Fruit fly (Drosophila melanogaster) whole organism, embryonic: Measurements from ENCODE around the gene PIP82.

Experiments
- CG1024 ChIP-seq: fragments of 200-800 bp; sonication (Bioruptor generic); IDR thresholded peaks from 2 replicates; pipeline ENCODE4 v1.3.6; 2022; ENCODE audit warnings: missing biosample characterization, missing genetic modification characterization
- CG10267 ChIP-seq: fragments of 200-800 bp; sonication (Bioruptor generic); optimal IDR thresholded peaks from 2 replicates; lab custom pipeline; 2018; ENCODE audit warnings: missing biosample characterization, mild to moderate bottlenecking, missing genetic modification characterization, moderate library complexity
- CG10654 ChIP-seq: fragments of 200-800 bp; sonication (Bioruptor generic); optimal IDR thresholded peaks from 2 replicates; lab custom pipeline; 2016; ENCODE audit warnings: missing biosample characterization, missing genetic modification characterization
- CG11093 ChIP-seq: fragments of 200-800 bp; sonication (Bioruptor generic); IDR thresholded peaks from 3 replicates; pipeline ENCODE4 v1.3.6; 2022; ENCODE audit warnings: missing biosample characterization, missing genetic modification characterization
- CG11504 ChIP-seq: fragments of 200-800 bp; sonication (Bioruptor generic); optimal IDR thresholded peaks from 3 replicates; lab custom pipeline; 2019; ENCODE audit warnings: missing biosample characterization, mild to moderate bottlenecking, missing genetic modification characterization, moderate library complexity
- CG13624 ChIP-seq: fragments of 200-800 bp; sonication (Bioruptor generic); optimal IDR thresholded peaks from 2 replicates; lab custom pipeline; 2016; ENCODE audit warnings: missing biosample characterization, missing genetic modification characterization
- CG16779 ChIP-seq: fragments of 200-800 bp; sonication (Bioruptor generic); IDR thresholded peaks from 2 replicates; pipeline ENCODE4 v1.3.6; 2022; ENCODE audit warnings: missing biosample characterization, missing genetic modification characterization
- CG17359 ChIP-seq: fragments of 200-800 bp; sonication (Bioruptor generic); optimal IDR thresholded peaks from 3 replicates; lab custom pipeline; 2018; ENCODE audit warnings: missing biosample characterization, mild to moderate bottlenecking, missing genetic modification characterization, moderate library complexity
- CG17612 ChIP-seq: fragments of 200-800 bp; sonication (Bioruptor generic); IDR thresholded peaks from 2 replicates; pipeline ENCODE4 v1.3.6; 2022; ENCODE audit warnings: missing biosample characterization, missing genetic modification characterization
- CG2712 ChIP-seq: fragments of 200-800 bp; optimal IDR thresholded peaks from 3 replicates; lab custom pipeline; 2019; ENCODE audit warnings: missing biosample characterization, mild to moderate bottlenecking, missing genetic modification characterization, moderate library complexity
- CG31388 ChIP-seq: fragments of 200-800 bp; sonication (Bioruptor generic); optimal IDR thresholded peaks from 2 replicates; lab custom pipeline; 2016; ENCODE audit warnings: missing biosample characterization, missing genetic modification characterization
- CG31441 ChIP-seq: fragments of 200-800 bp; sonication (Bioruptor generic); IDR thresholded peaks from 2 replicates; pipeline ENCODE4 v1.3.6; 2022; ENCODE audit warnings: missing biosample characterization, missing genetic modification characterization
- CG34422 ChIP-seq: fragments of 200-800 bp; sonication (Bioruptor generic); IDR thresholded peaks from 3 replicates; pipeline ENCODE4 v1.3.6; 2022; ENCODE audit warnings: missing biosample characterization, missing genetic modification characterization
- CG4360 ChIP-seq: fragments of 200-800 bp; sonication (Bioruptor generic); IDR thresholded peaks from 2 replicates; pipeline ENCODE4 v1.3.6; 2022; ENCODE audit warnings: missing biosample characterization, missing genetic modification characterization
- CG6765 ChIP-seq: fragments of 200-800 bp; sonication (Bioruptor generic); optimal IDR thresholded peaks from 3 replicates; lab custom pipeline; 2017; ENCODE audit warnings: missing biosample characterization, mild to moderate bottlenecking, missing genetic modification characterization
- CG7372 ChIP-seq: fragments of 200-800 bp; sonication (Bioruptor generic); IDR thresholded peaks from 2 replicates; pipeline ENCODE4 v1.3.6; 2022; ENCODE audit warnings: missing biosample characterization, missing genetic modification characterization
- CG9932 ChIP-seq: fragments of 200-800 bp; sonication (Bioruptor generic); IDR thresholded peaks from 2 replicates; pipeline ENCODE4 v1.3.6; 2022; ENCODE audit warnings: missing biosample characterization, missing genetic modification characterization
- GATAe ChIP-seq: fragments of 200-800 bp; sonication (Bioruptor generic); conservative IDR thresholded peaks from 2 replicates; pipeline ENCODE4 v1.3.6; 2022; ENCODE audit warnings: missing biosample characterization, missing genetic modification characterization
- Gug ChIP-seq: fragments of 200-800 bp; sonication (Bioruptor generic); IDR thresholded peaks from 4 replicates; pipeline ENCODE4 v1.3.6; 2022; ENCODE audit warnings: missing biosample characterization, missing genetic modification characterization
- Hand ChIP-seq: fragments of 200-800 bp; sonication (Bioruptor generic); optimal IDR thresholded peaks from 2 replicates; lab custom pipeline; 2017; ENCODE audit warnings: mild to moderate bottlenecking, missing biosample characterization, missing genetic modification reagents, missing genetic modification characterization
- Mad ChIP-seq: fragments of 200-800 bp; sonication (Bioruptor generic); optimal IDR thresholded peaks from 2 replicates; lab custom pipeline; 2016; ENCODE audit warnings: missing biosample characterization, missing genetic modification characterization
- Optix ChIP-seq: fragments of 200-800 bp; sonication (Bioruptor generic); IDR thresholded peaks from 3 replicates; pipeline ENCODE4 v1.3.6; 2022; ENCODE audit warnings: missing biosample characterization, missing genetic modification characterization
- Sox100B ChIP-seq: fragments of 200-800 bp; sonication (Bioruptor generic); optimal IDR thresholded peaks from 3 replicates; lab custom pipeline; 2018; ENCODE audit warnings: missing biosample characterization, mild to moderate bottlenecking, missing genetic modification characterization
- Sox102F ChIP-seq: fragments of 200-800 bp; sonication (Bioruptor generic); optimal IDR thresholded peaks from 2 replicates; lab custom pipeline; 2018; ENCODE audit warnings: missing biosample characterization, mild to moderate bottlenecking, missing genetic modification characterization, moderate library complexity
- Tbp ChIP-seq: fragments of >200 bp; optimal IDR thresholded peaks from 2 replicates; lab custom pipeline; 2018; ENCODE audit warnings: missing biosample characterization, missing genetic modification characterization
- Xbp1 ChIP-seq: fragments of 200-800 bp; sonication (Bioruptor generic); optimal IDR thresholded peaks from 3 replicates; lab custom pipeline; 2016; ENCODE audit warnings: missing biosample characterization, mild to moderate bottlenecking, missing genetic modification characterization
- aop ChIP-seq: fragments of 200-800 bp; sonication (Bioruptor generic); IDR thresholded peaks from 2 replicates; pipeline ENCODE4 v1.3.6; 2022; ENCODE audit warnings: missing biosample characterization, missing genetic modification characterization
- cg ChIP-seq: fragments of 200-800 bp; sonication (Bioruptor generic); optimal IDR thresholded peaks from 3 replicates; lab custom pipeline; 2019; ENCODE audit warnings: missing biosample characterization, mild to moderate bottlenecking, missing genetic modification characterization, moderate library complexity
- chinmo ChIP-seq: fragments of 200-800 bp; sonication (Bioruptor generic); IDR thresholded peaks from 4 replicates; pipeline ENCODE4 v1.3.6; 2022; ENCODE audit warnings: missing biosample characterization, missing genetic modification characterization; ENCODE audit not compliant: partially characterized antibody
- crp ChIP-seq, 2 experiments: fragments of 200-800 bp; sonication (Bioruptor generic); optimal IDR thresholded peaks; 2 replicates in 1 of 2; 3 replicates in 1 of 2; lab custom pipeline; 2017; ENCODE audit warnings: missing biosample characterization in 2 of 2, missing genetic modification characterization in 2 of 2, mild to moderate bottlenecking in 1 of 2, moderate library complexity in 1 of 2
- disco-r ChIP-seq: fragments of 200-800 bp; sonication (Bioruptor generic); optimal IDR thresholded peaks from 2 replicates; lab custom pipeline; 2016; ENCODE audit warnings: missing biosample characterization, missing genetic modification characterization
- fd102C ChIP-seq: fragments of 200-800 bp; sonication (Bioruptor generic); optimal IDR thresholded peaks from 2 replicates; lab custom pipeline; 2018; ENCODE audit warnings: missing biosample characterization, mild to moderate bottlenecking, missing genetic modification characterization, moderate library complexity
- grn ChIP-seq: fragments of 200-800 bp; sonication (Bioruptor generic); optimal IDR thresholded peaks from 3 replicates; lab custom pipeline; 2017; ENCODE audit warnings: missing biosample characterization, missing genetic modification characterization
- hbn ChIP-seq: fragments of 200-800 bp; sonication (Bioruptor generic); IDR thresholded peaks from 2 replicates; pipeline ENCODE4 v1.3.6; 2022; ENCODE audit warnings: missing biosample characterization, missing genetic modification characterization; ENCODE audit not compliant: partially characterized antibody
- lbe ChIP-seq: fragments of 200-800 bp; sonication (Bioruptor generic); optimal IDR thresholded peaks from 2 replicates; lab custom pipeline; 2016; ENCODE audit warnings: missing biosample characterization, mild to moderate bottlenecking, missing genetic modification characterization
- luna ChIP-seq: fragments of 200-800 bp; sonication (Bioruptor generic); optimal IDR thresholded peaks from 2 replicates; lab custom pipeline; 2016; ENCODE audit warnings: missing biosample characterization, missing genetic modification characterization
- mam ChIP-seq: fragments of 200-800 bp; sonication (Bioruptor generic); optimal IDR thresholded peaks from 3 replicates; lab custom pipeline; 2016; ENCODE audit warnings: missing biosample characterization, missing genetic modification characterization
- mld ChIP-seq: fragments of 200-800 bp; sonication (Bioruptor generic); IDR thresholded peaks from 3 replicates; pipeline ENCODE4 v1.3.6; 2022; ENCODE audit warnings: missing biosample characterization, missing genetic modification characterization; ENCODE audit not compliant: partially characterized antibody
- pb ChIP-seq: fragments of 200-800 bp; sonication (Bioruptor generic); optimal IDR thresholded peaks from 3 replicates; lab custom pipeline; 2016; ENCODE audit warnings: missing biosample characterization, missing genetic modification characterization
- phol ChIP-seq: fragments of 200-800 bp; sonication (Bioruptor generic); optimal IDR thresholded peaks from 3 replicates; lab custom pipeline; 2018; ENCODE audit warnings: missing biosample characterization, mild to moderate bottlenecking, missing genetic modification characterization, moderate library complexity
- pita ChIP-seq: fragments of 200-800 bp; sonication (Bioruptor generic); optimal IDR thresholded peaks from 2 replicates; lab custom pipeline; 2017; ENCODE audit warnings: missing biosample characterization, mild to moderate bottlenecking, missing genetic modification characterization
- pnt ChIP-seq: fragments of 200-800 bp; sonication (Bioruptor generic); optimal IDR thresholded peaks from 3 replicates; lab custom pipeline; 2016; ENCODE audit warnings: missing biosample characterization, missing genetic modification characterization
- slbo ChIP-seq: fragments of 200-800 bp; sonication (Bioruptor generic); IDR thresholded peaks from 2 replicates; pipeline ENCODE4 v1.3.6; 2022; ENCODE audit warnings: missing biosample characterization, missing genetic modification characterization
- sr ChIP-seq: fragments of 200-800 bp; sonication (Bioruptor generic); IDR thresholded peaks from 3 replicates; pipeline ENCODE4 v1.3.6; 2022; ENCODE audit warnings: missing biosample characterization, missing genetic modification characterization
- tap ChIP-seq: fragments of 200-800 bp; optimal IDR thresholded peaks from 3 replicates; lab custom pipeline; 2019; ENCODE audit warnings: missing biosample characterization, mild to moderate bottlenecking, missing genetic modification characterization, moderate library complexity
- tin ChIP-seq: fragments of 200-800 bp; sonication (Bioruptor generic); optimal IDR thresholded peaks from 3 replicates; lab custom pipeline; 2016; ENCODE audit warnings: missing biosample characterization, missing genetic modification characterization
- usp ChIP-seq: fragments of >200 bp; optimal IDR thresholded peaks from 2 replicates; lab custom pipeline; 2017; ENCODE audit warnings: missing biosample characterization, missing genetic modification characterization

Gene PIP82

dm6 chrX:8573744-8574484, 44.4 kb upstream of the PIP82 start, which contains the start of gene CG12065 (continued):
- TF ChIP-seq aop (GFP tag; lab: Robert Waterston, UW) (no peak), CG1024 (no peak), chinmo (GFP tag; lab: Robert Waterston, UW) (no peak), CG17359 (tag; lab: Kevin White, UChicago) (peak; percentile 68), CG10267 (tag; lab: Kevin White, UChicago) (peak; percentile 38), Sox100B (GFP tag; lab: Kevin White, UChicago) (peak; percentile 39), Gug (GFP tag; lab: Robert Waterston, UW) (no peak), CG17612 (GFP tag; lab: Robert Waterston, UW) (no peak), CG2712 (peak; percentile 39), CG34422 (peak; percentile 39; the same call in 1 of the 3 replicates), pb (GFP tag; lab: Kevin White, UChicago) (no peak), phol (tag; lab: Kevin White, UChicago) (no peak), CG31441 (peak; percentile 48; the same call in 1 of the 2 replicates), pnt (GFP tag; lab: Kevin White, UChicago) (no peak), Xbp1 (GFP tag; lab: Kevin White, UChicago) (no peak), Sox102F (GFP tag; lab: Kevin White, UChicago) (peak; percentile 76), tin (GFP tag; lab: Kevin White, UChicago) (no peak), slbo (GFP tag; lab: Robert Waterston, UW) (0 out of 2 replicates have a peak, but pooled peaks have one; percentile 3), pita (GFP tag; lab: Kevin White, UChicago) (peak; percentile 42), hbn (no peak), Mad (no peak), CG6765 (GFP tag; lab: Kevin White, UChicago) (no peak), CG4360 (no peak), disco-r (GFP tag; lab: Kevin White, UChicago) (no peak), CG11504 (peak; percentile 84), tap (peak; percentile 69), cg (GFP tag; lab: Kevin White, UChicago) (no peak), CG16779 (no peak), CG13624 (GFP tag; lab: Kevin White, UChicago) (no peak), Hand (GFP tag; lab: Kevin White, UChicago) (no peak), usp (GFP tag; lab: Kevin White, UChicago) (no peak), CG9932 (GFP tag; lab: Robert Waterston, UW) (no peak), Optix (GFP tag; lab: Robert Waterston, UW) (no peak), CG11093 (GFP tag; lab: Robert Waterston, UW) (no peak), luna (GFP tag; lab: Kevin White, UChicago) (no peak), CG10654 (no peak), CG7372 (GFP tag; lab: Robert Waterston, UW) (no peak), fd102C (no peak), mam (GFP tag; lab: Kevin White, UChicago) (no peak), sr (GFP tag; lab: Robert Waterston, UW) (peak; percentile 16; the same call in 1 of the 3 replicates), lbe (GFP tag; lab: Kevin White, UChicago) (no peak), crp (GFP tag; optimal IDR thresholded peaks at IDR 0.05; lab: Kevin White, UChicago) (no peak), mld (no peak), grn (GFP tag; lab: Kevin White, UChicago) (peak; percentile 30), CG31388 (no peak), GATAe (GFP tag; lab: Robert Waterston, UW) (no peak), Tbp (GFP tag; lab: Kevin White, UChicago) (no peak)
